Fruit fly (Drosophila melanogaster) whole organism, embryonic: ENCODE data around the gene sr.

ENCODE experiments used
- Atf6 ChIP-seq: fragments of 200-800 bp; sonication (Bioruptor generic); IDR thresholded peaks from 2 replicates; pipeline ENCODE4 v1.3.6; 2022; ENCODE audit warnings: missing biosample characterization, missing genetic modification characterization
- BtbVII ChIP-seq: fragments of 200-800 bp; sonication (Bioruptor generic); optimal IDR thresholded peaks from 3 replicates; lab custom pipeline; 2017; ENCODE audit warnings: missing biosample characterization, mild to moderate bottlenecking, missing genetic modification characterization
- CG10321 ChIP-seq: fragments of 200-800 bp; sonication (Bioruptor generic); IDR thresholded peaks from 2 replicates; pipeline ENCODE4 v1.3.6; 2022; ENCODE audit warnings: missing biosample characterization, missing genetic modification characterization
- CG10431 ChIP-seq: fragments of 200-800 bp; sonication (Bioruptor generic); optimal IDR thresholded peaks from 3 replicates; lab custom pipeline; 2018; ENCODE audit warnings: missing biosample characterization, mild to moderate bottlenecking, missing genetic modification characterization
- CG10565 ChIP-seq: fragments of 200-800 bp; sonication (Bioruptor generic); optimal IDR thresholded peaks from 3 replicates; lab custom pipeline; 2016; ENCODE audit warnings: missing biosample characterization, mild to moderate bottlenecking, missing genetic modification characterization
- CG10979 ChIP-seq: fragments of 200-800 bp; sonication (Bioruptor generic); optimal IDR thresholded peaks from 2 replicates; lab custom pipeline; 2018; ENCODE audit warnings: missing biosample characterization, mild to moderate bottlenecking, missing genetic modification characterization, moderate library complexity
- CG11696 ChIP-seq: fragments of 200-800 bp; sonication (Bioruptor generic); IDR thresholded peaks from 2 replicates; pipeline ENCODE4 v1.3.6; 2022; ENCODE audit warnings: missing biosample characterization, missing genetic modification characterization
- CG12071 ChIP-seq: fragments of 200-800 bp; sonication (Bioruptor generic); optimal IDR thresholded peaks from 3 replicates; lab custom pipeline; 2018; ENCODE audit warnings: missing biosample characterization, mild to moderate bottlenecking, missing genetic modification characterization
- CG12769 ChIP-seq: fragments of 200-800 bp; sonication (Bioruptor generic); optimal IDR thresholded peaks from 2 replicates; lab custom pipeline; 2019; ENCODE audit warnings: missing biosample characterization, mild to moderate bottlenecking, missing genetic modification characterization, moderate library complexity
- CG13287 ChIP-seq: fragments of 200-800 bp; sonication (Bioruptor generic); IDR thresholded peaks from 2 replicates; pipeline ENCODE4 v1.3.6; 2022; ENCODE audit warnings: missing biosample characterization, missing genetic modification characterization; ENCODE audit not compliant: partially characterized antibody
- CG17361 ChIP-seq: fragments of 200-800 bp; sonication (Bioruptor generic); IDR thresholded peaks from 3 replicates; pipeline ENCODE4 v1.3.6; 2022; ENCODE audit warnings: missing biosample characterization, missing genetic modification characterization
- CG30403 ChIP-seq: fragments of 200-800 bp; sonication (Bioruptor generic); optimal IDR thresholded peaks from 3 replicates; lab custom pipeline; 2016; ENCODE audit warnings: missing biosample characterization, missing genetic modification characterization
- CG34224 ChIP-seq: fragments of 200-800 bp; sonication (Bioruptor generic); IDR thresholded peaks from 3 replicates; pipeline ENCODE4 v1.3.6; 2022; ENCODE audit warnings: missing biosample characterization, missing genetic modification characterization; ENCODE audit not compliant: partially characterized antibody
- CG3838 ChIP-seq: fragments of 200-800 bp; sonication (Bioruptor generic); optimal IDR thresholded peaks from 3 replicates; lab custom pipeline; 2016; ENCODE audit warnings: missing biosample characterization, missing genetic modification characterization
- CG4282 ChIP-seq: fragments of 200-800 bp; sonication (Bioruptor generic); optimal IDR thresholded peaks from 2 replicates; lab custom pipeline; 2016; ENCODE audit warnings: missing biosample characterization, missing genetic modification characterization
- CG4360 ChIP-seq: fragments of 200-800 bp; sonication (Bioruptor generic); IDR thresholded peaks from 2 replicates; pipeline ENCODE4 v1.3.6; 2022; ENCODE audit warnings: missing biosample characterization, missing genetic modification characterization
- CG4404 ChIP-seq: fragments of 200-800 bp; sonication (Bioruptor generic); IDR thresholded peaks from 2 replicates; pipeline ENCODE4 v1.3.6; 2022; ENCODE audit warnings: missing biosample characterization, missing genetic modification characterization
- CG6175 ChIP-seq: fragments of 200-800 bp; sonication (Bioruptor generic); IDR thresholded peaks from 3 replicates; pipeline ENCODE4 v1.3.6; 2022; ENCODE audit warnings: missing biosample characterization, missing genetic modification characterization
- CG6813 ChIP-seq: fragments of 200-800 bp; sonication (Bioruptor generic); optimal IDR thresholded peaks from 2 replicates; lab custom pipeline; 2017; ENCODE audit warnings: missing biosample characterization, missing genetic modification characterization, mild to moderate bottlenecking, moderate library complexity, missing genetic modification reagents
- CG7556 ChIP-seq: fragments of 200-800 bp; sonication (Bioruptor generic); optimal IDR thresholded peaks from 2 replicates; lab custom pipeline; 2017; ENCODE audit warnings: missing biosample characterization, mild to moderate bottlenecking, missing genetic modification characterization
- CG8089 ChIP-seq: fragments of 200-800 bp; sonication (Bioruptor generic); optimal IDR thresholded peaks from 3 replicates; lab custom pipeline; 2016; ENCODE audit warnings: missing biosample characterization, missing genetic modification characterization
- CG9876 ChIP-seq: fragments of 200-800 bp; sonication (Bioruptor generic); optimal IDR thresholded peaks from 2 replicates; lab custom pipeline; 2016; ENCODE audit warnings: missing biosample characterization, missing genetic modification characterization
- Chrac-16 ChIP-seq: fragments of 200-800 bp; sonication (Bioruptor generic); optimal IDR thresholded peaks from 3 replicates; lab custom pipeline; 2016; ENCODE audit warnings: missing biosample characterization, missing genetic modification characterization
- Dad ChIP-seq: fragments of 200-800 bp; sonication (Bioruptor generic); optimal IDR thresholded peaks from 3 replicates; lab custom pipeline; 2016; ENCODE audit warnings: missing biosample characterization, missing genetic modification characterization
- Dbx ChIP-seq: fragments of 200-800 bp; sonication (Bioruptor generic); IDR thresholded peaks from 3 replicates; pipeline ENCODE4 v1.3.6; 2022; ENCODE audit warnings: missing biosample characterization, missing genetic modification characterization
- E2f2 ChIP-seq: fragments of 200-800 bp; sonication (Bioruptor generic); IDR thresholded peaks from 2 replicates; pipeline ENCODE4 v1.3.6; 2022; ENCODE audit warnings: missing biosample characterization, missing genetic modification characterization
- Ets65A ChIP-seq: fragments of 200-800 bp; sonication (Bioruptor generic); peaks from one replicate; lab custom pipeline; 2016; ENCODE audit warnings: missing biosample characterization, missing genetic modification characterization
- H15 ChIP-seq: fragments of 200-800 bp; sonication (Bioruptor generic); IDR thresholded peaks from 3 replicates; pipeline ENCODE4 v1.3.6; 2022; ENCODE audit warnings: missing biosample characterization, missing genetic modification characterization
- Hmx ChIP-seq: fragments of 200-800 bp; sonication (Bioruptor generic); optimal IDR thresholded peaks from 2 replicates; lab custom pipeline; 2016; ENCODE audit warnings: missing biosample characterization, missing genetic modification characterization
- Jarid2 ChIP-seq: fragments of 200-800 bp; sonication (Bioruptor generic); optimal IDR thresholded peaks from 3 replicates; lab custom pipeline; 2017; ENCODE audit warnings: mild to moderate bottlenecking, missing biosample characterization, missing genetic modification reagents, missing genetic modification characterization
- Lhr ChIP-seq: fragments of 200-800 bp; sonication (Bioruptor generic); optimal IDR thresholded peaks from 3 replicates; lab custom pipeline; 2017; ENCODE audit warnings: mild to moderate bottlenecking, missing biosample characterization, missing genetic modification reagents, missing genetic modification characterization
- Mad ChIP-seq: fragments of 200-800 bp; sonication (Bioruptor generic); optimal IDR thresholded peaks from 2 replicates; lab custom pipeline; 2016; ENCODE audit warnings: missing biosample characterization, missing genetic modification characterization
- NK7.1 ChIP-seq: fragments of 200-800 bp; sonication (Bioruptor generic); optimal IDR thresholded peaks from 3 replicates; lab custom pipeline; 2016; ENCODE audit warnings: missing biosample characterization, missing genetic modification characterization
- Six4 ChIP-seq: fragments of 200-800 bp; sonication (Bioruptor generic); optimal IDR thresholded peaks from 2 replicates; lab custom pipeline; 2016; ENCODE audit warnings: missing biosample characterization, missing genetic modification characterization
- Sox102F ChIP-seq: fragments of 200-800 bp; sonication (Bioruptor generic); optimal IDR thresholded peaks from 2 replicates; lab custom pipeline; 2018; ENCODE audit warnings: missing biosample characterization, mild to moderate bottlenecking, missing genetic modification characterization, moderate library complexity
- Spps ChIP-seq: fragments of 200-800 bp; sonication (Bioruptor generic); optimal IDR thresholded peaks from 2 replicates; lab custom pipeline; 2018; ENCODE audit warnings: missing biosample characterization, mild to moderate bottlenecking, missing genetic modification characterization
- YL-1 ChIP-seq: fragments of 200-800 bp; sonication (Bioruptor generic); optimal IDR thresholded peaks from 3 replicates; lab custom pipeline; 2017; ENCODE audit warnings: missing biosample characterization, mild to moderate bottlenecking, missing genetic modification characterization
- crc ChIP-seq: fragments of 200-800 bp; sonication (Bioruptor generic); optimal IDR thresholded peaks from 2 replicates; lab custom pipeline; 2016; ENCODE audit warnings: missing biosample characterization, missing genetic modification characterization
- dpn ChIP-seq, 2 experiments: fragments of 200-800 bp; sonication (Bioruptor generic); optimal IDR thresholded peaks; 3 replicates each; lab custom pipeline; 2016; ENCODE audit warnings: missing biosample characterization in 2 of 2, missing genetic modification characterization in 2 of 2
- fd96Cb ChIP-seq: fragments of 200-800 bp; sonication (Bioruptor generic); optimal IDR thresholded peaks from 2 replicates; lab custom pipeline; 2018; ENCODE audit warnings: missing biosample characterization, mild to moderate bottlenecking, missing genetic modification characterization, moderate library complexity
- fru ChIP-seq: fragments of >200 bp; optimal IDR thresholded peaks from 2 replicates; lab custom pipeline; 2017
- gro ChIP-seq: fragments of 200-800 bp; sonication (Bioruptor generic); optimal IDR thresholded peaks from 2 replicates; lab custom pipeline; 2016; ENCODE audit warnings: missing biosample characterization, missing genetic modification characterization
- klu ChIP-seq: fragments of 200-800 bp; sonication (Bioruptor generic); IDR thresholded peaks from 2 replicates; pipeline ENCODE4 v1.3.6; 2022; ENCODE audit warnings: missing biosample characterization, missing genetic modification characterization
- lilli ChIP-seq: fragments of 200-800 bp; sonication (Bioruptor generic); optimal IDR thresholded peaks from 3 replicates; lab custom pipeline; 2016; ENCODE audit warnings: missing biosample characterization, missing genetic modification characterization
- luna ChIP-seq: fragments of 200-800 bp; sonication (Bioruptor generic); optimal IDR thresholded peaks from 2 replicates; lab custom pipeline; 2016; ENCODE audit warnings: missing biosample characterization, missing genetic modification characterization
- ranshi ChIP-seq: fragments of 200-800 bp; sonication (Bioruptor generic); IDR thresholded peaks from 2 replicates; pipeline ENCODE4 v1.3.6; 2022; ENCODE audit warnings: missing biosample characterization, missing genetic modification characterization
- rib ChIP-seq: fragments of 200-800 bp; sonication (Bioruptor generic); IDR thresholded peaks from 2 replicates; pipeline ENCODE4 v1.3.6; 2022; ENCODE audit warnings: missing biosample characterization, missing genetic modification characterization
- slp2 ChIP-seq: fragments of 200-800 bp; sonication (Bioruptor generic); optimal IDR thresholded peaks from 2 replicates; lab custom pipeline; 2016; ENCODE audit warnings: missing biosample characterization, missing genetic modification characterization
- stwl ChIP-seq: fragments of 200-800 bp; sonication (Bioruptor generic); optimal IDR thresholded peaks from 3 replicates; lab custom pipeline; 2018; ENCODE audit warnings: missing biosample characterization, mild to moderate bottlenecking, missing genetic modification characterization, moderate library complexity
- tgo ChIP-seq: fragments of 200-800 bp; sonication (Bioruptor generic); IDR thresholded peaks from 3 replicates; pipeline ENCODE4 v1.3.6; 2022; ENCODE audit warnings: missing biosample characterization, missing genetic modification characterization

Gene sr

dm6 chr3R:18164052-18164722 is 73.6 kb downstream of the sr start, which contains the start of the genes CG7218 and Cbp20 (continued):
- peak; percentile 73 for TF ChIP-seq Chrac-16 (GFP tag; lab: Kevin White, UChicago)
- peak; percentile 59 for TF ChIP-seq Atf6 (GFP tag; lab: Robert Waterston, UW)
- TF ChIP-seq klu, result 0 out of 2 replicates have a peak, but pooled peaks have one; percentile 25
- peak; percentile 31 for TF ChIP-seq Jarid2 (GFP tag; lab: Kevin White, UChicago)
- no peak for TF ChIP-seq CG10431 (GFP tag; lab: Kevin White, UChicago)
- TF ChIP-seq Mad (GFP tag; lab: Kevin White, UChicago), result peak; percentile 14
- TF ChIP-seq CG30403, result peak; percentile 83
- TF ChIP-seq gro, result peak; percentile 10
- TF ChIP-seq CG10321 (GFP tag; lab: Robert Waterston, UW), result 0 out of 2 replicates have a peak, but pooled peaks have one; percentile 33
- TF ChIP-seq Dbx (GFP tag; lab: Robert Waterston, UW), result peak; percentile 91
- peak; percentile 87 for TF ChIP-seq lilli (GFP tag; lab: Kevin White, UChicago)
- TF ChIP-seq Lhr (GFP tag; lab: Kevin White, UChicago), result no peak
- TF ChIP-seq crc (GFP tag; lab: Kevin White, UChicago), result no peak
- peak; percentile 76 for TF ChIP-seq CG34224
- TF ChIP-seq tgo (GFP tag; lab: Robert Waterston, UW), result peak; percentile 62
- TF ChIP-seq CG6813 (GFP tag; lab: Kevin White, UChicago), result peak; percentile 16
- TF ChIP-seq luna (GFP tag; lab: Kevin White, UChicago), result peak; percentile 14
- TF ChIP-seq CG3838 (GFP tag; lab: Kevin White, UChicago), result peak; percentile 11
- TF ChIP-seq CG17361, result peak; percentile 80
- TF ChIP-seq CG11696, result no peak; the same call in 1 of the 2 replicates
- peak; percentile 7 for TF ChIP-seq Spps (tag; lab: Kevin White, UChicago)
- TF ChIP-seq CG6175 (GFP tag; lab: Robert Waterston, UW), result peak; percentile 69; the same call in 1 of the 3 replicates
- peak; percentile 52 for TF ChIP-seq CG10979 (tag; lab: Kevin White, UChicago)
- peak; percentile 60 for TF ChIP-seq stwl (tag; lab: Kevin White, UChicago)
- TF ChIP-seq H15 (GFP tag; lab: Robert Waterston, UW), result peak; percentile 65; the same call in 1 of the 3 replicates
- TF ChIP-seq rib, result peak; percentile 62; the same call in 1 of the 2 replicates
- no peak for TF ChIP-seq CG10565 (GFP tag; lab: Kevin White, UChicago)
- no peak for TF ChIP-seq CG12071 (GFP tag; lab: Kevin White, UChicago)
- TF ChIP-seq CG12769 (tag; lab: Kevin White, UChicago), result peak; percentile 69
- TF ChIP-seq Sox102F, result peak; percentile 56
- no peak for TF ChIP-seq BtbVII (GFP tag; lab: Kevin White, UChicago)
- peak; percentile 57 for TF ChIP-seq Six4 (GFP tag; lab: Kevin White, UChicago)
- peak; percentile 78 for TF ChIP-seq ranshi
- peak; percentile 94 for TF ChIP-seq Ets65A (GFP tag; lab: Kevin White, UChicago)
- TF ChIP-seq CG9876, result no peak
- TF ChIP-seq E2f2 (GFP tag; lab: Robert Waterston, UW), result peak; percentile 44; the same call in 1 of the 2 replicates
- peak; percentile 10 for TF ChIP-seq CG8089 (GFP tag; lab: Kevin White, UChicago)
- no peak for TF ChIP-seq fru (lab: Kevin White, UChicago)
- TF ChIP-seq CG7556 (GFP tag; lab: Kevin White, UChicago), result peak; percentile 56
- peak; percentile 16 for TF ChIP-seq Dad
- TF ChIP-seq dpn (GFP tag; optimal IDR thresholded peaks at IDR 0.05; lab: Kevin White, UChicago), result peak; percentile 63 to 82
- TF ChIP-seq CG4282, result peak; percentile 42
- TF ChIP-seq Hmx, result no peak
- no peak; the same call in 1 of the 2 replicates for TF ChIP-seq CG4404 (GFP tag; lab: Robert Waterston, UW)
- peak; percentile 91 for TF ChIP-seq CG13287 (GFP tag; lab: Robert Waterston, UW)
- TF ChIP-seq fd96Cb (tag; lab: Kevin White, UChicago), result peak; percentile 19
- no peak for TF ChIP-seq NK7.1 (GFP tag; lab: Kevin White, UChicago)
- TF ChIP-seq YL-1 (GFP tag; lab: Kevin White, UChicago), result peak; percentile 79
- TF ChIP-seq CG4360 (GFP tag; lab: Robert Waterston, UW), result peak; percentile 42; the same call in 1 of the 2 replicates
- TF ChIP-seq slp2 (GFP tag; lab: Kevin White, UChicago), result peak; percentile 8
